Worm (Caenorhabditis elegans) whole organism, L3 larva: Measurements from ENCODE around the gene cpna-1.

ENCODE experiments used
- ZK546.5 ChIP-seq: sonication (generic microtip); optimal IDR thresholded peaks from 2 replicates; lab custom pipeline; 2017; ENCODE audit warnings: missing biosample characterization, missing genetic modification characterization
- aly-2 ChIP-seq: fragments of 150-350 bp; optimal IDR thresholded peaks from 2 replicates; lab custom pipeline; 2014; ENCODE audit warnings: missing biosample characterization, missing genetic modification characterization
- ama-1 ChIP-seq: fragments of 150-350 bp; optimal IDR thresholded peaks from 2 replicates; lab custom pipeline; 2018
- ceh-28 ChIP-seq: fragments of 150-350 bp; optimal IDR thresholded peaks from 2 replicates; lab custom pipeline; 2014; ENCODE audit warnings: missing biosample characterization, missing genetic modification reagents, missing genetic modification characterization
- ceh-82 ChIP-seq: fragments of 150-350 bp; optimal IDR thresholded peaks from 2 replicates; lab custom pipeline; 2014; ENCODE audit warnings: missing biosample characterization, missing genetic modification characterization
- ceh-9 ChIP-seq: sonication (generic microtip); optimal IDR thresholded peaks from 2 replicates; lab custom pipeline; 2018; ENCODE audit warnings: missing biosample characterization, missing genetic modification characterization
- daf-12 ChIP-seq: fragments of 150-350 bp; optimal IDR thresholded peaks from 2 replicates; lab custom pipeline; 2014; ENCODE audit warnings: missing biosample characterization, missing genetic modification reagents, missing genetic modification characterization
- elt-1 ChIP-seq: fragments of 150-350 bp; optimal IDR thresholded peaks from 2 replicates; lab custom pipeline; 2014; ENCODE audit warnings: missing biosample characterization, missing genetic modification characterization
- elt-3 ChIP-seq, 3 experiments: fragments of 150-350 bp in 1 of 3; sonication (generic microtip) in 2 of 3; optimal IDR thresholded peaks; 2 replicates in 2 of 3; 4 replicates in 1 of 3; lab custom pipeline; 2014 to 2017; ENCODE audit warnings: missing biosample characterization in 3 of 3, missing genetic modification characterization in 3 of 3
- eor-1 ChIP-seq, 2 experiments: fragments of 150-350 bp; optimal IDR thresholded peaks; 2 replicates each; lab custom pipeline; 2014 to 2018; ENCODE audit warnings: missing biosample characterization in 2 of 2, missing genetic modification characterization in 2 of 2
- fkh-10 ChIP-seq: sonication (generic microtip); optimal IDR thresholded peaks from 2 replicates; lab custom pipeline; 2017; ENCODE audit warnings: missing biosample characterization, missing genetic modification reagents, missing genetic modification characterization
- fos-1 ChIP-seq: fragments of 150-350 bp; optimal IDR thresholded peaks from 2 replicates; lab custom pipeline; 2014; ENCODE audit warnings: missing biosample characterization, missing genetic modification characterization
- hmg-11 ChIP-seq: sonication (generic microtip); optimal IDR thresholded peaks from 2 replicates; lab custom pipeline; 2016; ENCODE audit warnings: missing genetic modification characterization, missing compliant biosample characterization
- lin-39 ChIP-seq: fragments of 150-350 bp; optimal IDR thresholded peaks from 2 replicates; lab custom pipeline; 2018; ENCODE audit warnings: missing biosample characterization, missing genetic modification reagents, missing genetic modification characterization
- lsy-12 ChIP-seq: sonication (generic microtip); optimal IDR thresholded peaks from 2 replicates; lab custom pipeline; 2016; ENCODE audit warnings: mild to moderate bottlenecking, missing genetic modification characterization, missing compliant biosample characterization
- mdl-1 ChIP-seq: fragments of 150-350 bp; optimal IDR thresholded peaks from 2 replicates; lab custom pipeline; 2014; ENCODE audit warnings: missing biosample characterization, missing genetic modification characterization
- nhr-11 ChIP-seq: fragments of 150-350 bp; optimal IDR thresholded peaks from 2 replicates; lab custom pipeline; 2014; ENCODE audit warnings: missing biosample characterization, missing genetic modification characterization
- nhr-237 ChIP-seq: fragments of 150-350 bp; optimal IDR thresholded peaks from 2 replicates; lab custom pipeline; 2014; ENCODE audit warnings: missing biosample characterization, missing genetic modification characterization
- nhr-28 ChIP-seq: fragments of 150-350 bp; optimal IDR thresholded peaks from 2 replicates; lab custom pipeline; 2014; ENCODE audit warnings: missing biosample characterization, missing genetic modification characterization
- nhr-76 ChIP-seq: fragments of 150-350 bp; sonication (generic microtip); optimal IDR thresholded peaks from 5 replicates; lab custom pipeline; 2014; ENCODE audit warnings: missing biosample characterization, missing genetic modification characterization
- pha-4 ChIP-seq: fragments of 150-350 bp; optimal IDR thresholded peaks from 2 replicates; lab custom pipeline; 2014; ENCODE audit warnings: missing biosample characterization, missing genetic modification reagents, missing genetic modification characterization
- pqm-1 ChIP-seq: fragments of 150-350 bp; optimal IDR thresholded peaks from 2 replicates; lab custom pipeline; 2017; ENCODE audit warnings: missing biosample characterization, missing genetic modification characterization, inconsistent platforms
- skn-1 ChIP-seq: fragments of 150-350 bp; optimal IDR thresholded peaks from 2 replicates; lab custom pipeline; 2014; ENCODE audit warnings: missing biosample characterization, missing genetic modification characterization
- snpc-4 ChIP-seq: fragments of 150-350 bp; optimal IDR thresholded peaks from 2 replicates; lab custom pipeline; 2014; ENCODE audit warnings: missing biosample characterization, missing genetic modification characterization
- unc-39 ChIP-seq: sonication (generic microtip); optimal IDR thresholded peaks from 4 replicates; lab custom pipeline; 2017; ENCODE audit warnings: missing biosample characterization, missing genetic modification characterization
- unc-62 ChIP-seq: fragments of 150-350 bp; sonication (generic microtip); optimal IDR thresholded peaks from 4 replicates; lab custom pipeline; 2014; ENCODE audit warnings: missing biosample characterization, missing genetic modification reagents, missing genetic modification characterization
- zag-1 ChIP-seq: fragments of 150-350 bp; optimal IDR thresholded peaks from 2 replicates; lab custom pipeline; 2014; ENCODE audit warnings: missing biosample characterization, missing genetic modification characterization
- ztf-11 ChIP-seq: fragments of 150-350 bp; optimal IDR thresholded peaks from 2 replicates; lab custom pipeline; 2014; ENCODE audit warnings: missing biosample characterization, missing genetic modification characterization
- ztf-4 ChIP-seq: fragments of 150-350 bp; optimal IDR thresholded peaks from 2 replicates; lab custom pipeline; 2014; ENCODE audit warnings: missing biosample characterization, missing genetic modification characterization

cpna-1 gene

ce11 chrII:4244959-4245358, 58.5 kb downstream of the cpna-1 start:
- TF ChIP-seq skn-1 (tag; lab: Kevin White, UChicago) (no peak), elt-1 (tag; lab: Kevin White, UChicago) (no peak), nhr-76 (tag; lab: Kevin White, UChicago) (no peak), ztf-4 (tag; lab: Kevin White, UChicago) (no peak), fos-1 (tag; lab: Kevin White, UChicago) (no peak), hmg-11 (tag; lab: Kevin White, UChicago) (no peak), ZK546.5 (no peak), pha-4 (tag; lab: Kevin White, UChicago) (no peak), lsy-12 (tag; lab: Kevin White, UChicago) (no peak), snpc-4 (tag; lab: Kevin White, UChicago) (no peak), fkh-10 (GFP tag; lab: Kevin White, UChicago) (no peak), elt-3 (tag; optimal IDR thresholded peaks at IDR 0.05; lab: Kevin White, UChicago) (no peak), unc-39 (tag; lab: Kevin White, UChicago) (no peak), nhr-28 (no peak)

- TF ChIP-seq ama-1 (lab: Kevin White, UChicago) (no peak), lin-39 (tag; lab: Kevin White, UChicago) (no peak), unc-62 (GFP tag; lab: Kevin White, UChicago) (no peak), pha-4 (tag; lab: Kevin White, UChicago) (no peak), pqm-1 (tag; lab: Kevin White, UChicago) (no peak), eor-1 (tag; optimal IDR thresholded peaks at IDR 0.05; lab: Kevin White, UChicago) (no peak), ztf-4 (tag; lab: Kevin White, UChicago) (no peak), ceh-9 (tag; lab: Kevin White, UChicago) (no peak), nhr-237 (tag; lab: Kevin White, UChicago) (no peak), ceh-28 (tag; lab: Kevin White, UChicago) (no peak), ztf-11 (no peak), zag-1 (no peak), ceh-82 (tag; lab: Kevin White, UChicago) (no peak), nhr-28 (no peak), lsy-12 (tag; lab: Kevin White, UChicago) (no peak), ZK546.5 (no peak), elt-1 (tag; lab: Kevin White, UChicago) (no peak), mdl-1 (tag; lab: Kevin White, UChicago) (no peak)
Observed at ce11 chrII:4246897-4247296, 60.4 kb downstream of the cpna-1 start, which contains the start of gene gpa-11. Gene gpa-11, plus strand, starts transcription at chrII:4247197.

ce11 chrII:4256541-4257001, 70.1 kb downstream of the cpna-1 start, which contains the start of gene C16A11.7:
Gene C16A11.7, minus strand, starts transcription at chrII:4256951.
- TF ChIP-seq daf-12 = no peak
- TF ChIP-seq unc-39 (tag; lab: Kevin White, UChicago) = no peak
- peak; percentile 93 for TF ChIP-seq ceh-28 (tag; lab: Kevin White, UChicago)
- no peak for TF ChIP-seq aly-2 (tag; lab: Kevin White, UChicago)
- TF ChIP-seq nhr-11 = no peak
